Fruit fly (Drosophila melanogaster) whole organism, wandering third instar larva: ENCODE results near the gene Remo.
A peak's percentile ranks its signal among the peaks of the same experiment; 100 is the strongest.

Source experiments
- Dfd ChIP-seq: fragments of >200 bp; optimal IDR thresholded peaks from 2 replicates; lab custom pipeline; 2017; ENCODE audit warnings: missing biosample characterization, missing genetic modification characterization
- Hr78 ChIP-seq: fragments of >200 bp; optimal IDR thresholded peaks from 2 replicates; lab custom pipeline; 2017; ENCODE audit warnings: missing biosample characterization, missing genetic modification characterization
- Myc ChIP-seq: fragments of >200 bp; optimal IDR thresholded peaks from 2 replicates; lab custom pipeline; 2017
- OdsH ChIP-seq: fragments of 200-800 bp; sonication (Bioruptor generic); optimal IDR thresholded peaks from 2 replicates; lab custom pipeline; 2016; ENCODE audit warnings: missing biosample characterization, mild to moderate bottlenecking, missing genetic modification characterization
- Rel ChIP-seq, 2 experiments: fragments of 200-800 bp; sonication (Bioruptor generic) in 1 of 2; optimal IDR thresholded peaks; 2 replicates in 1 of 2; 3 replicates in 1 of 2; lab custom pipeline; 2016 to 2019; ENCODE audit warnings: mild to moderate bottlenecking in 2 of 2, missing biosample characterization in 2 of 2, missing genetic modification characterization in 2 of 2, moderate library complexity in 1 of 2
- Vsx2 ChIP-seq: fragments of 200-300, 225-300 bp; sonication (Bioruptor generic); optimal IDR thresholded peaks from 2 replicates; lab custom pipeline; 2018; ENCODE audit warnings: missing biosample characterization, missing genetic modification characterization; ENCODE audit not compliant: partially characterized antibody
- br ChIP-seq: fragments of 200-800 bp; sonication (Bioruptor generic); optimal IDR thresholded peaks from 2 replicates; lab custom pipeline; 2016; ENCODE audit warnings: missing biosample characterization, missing genetic modification characterization
- dl ChIP-seq, 2 experiments: fragments of 175-275, 200-275 bp in 1 of 2; fragments of 200-275 bp in 1 of 2; sonication (Bioruptor generic); optimal IDR thresholded peaks; lab custom pipeline; 2018; ENCODE audit warnings: mild to moderate bottlenecking in 2 of 2, missing biosample characterization in 2 of 2, missing genetic modification characterization in 2 of 2, moderate library complexity in 2 of 2; ENCODE audit not compliant: partially characterized antibody in 2 of 2, insufficient read depth in 1 of 2
- fru ChIP-seq: fragments of 200-800 bp; sonication (Bioruptor generic); optimal IDR thresholded peaks from 3 replicates; lab custom pipeline; 2016; ENCODE audit warnings: missing biosample characterization, mild to moderate bottlenecking, missing genetic modification characterization
- lola ChIP-seq: fragments of >200 bp; optimal IDR thresholded peaks from 2 replicates; lab custom pipeline; 2017; ENCODE audit warnings: missing biosample characterization, missing genetic modification characterization
- pan ChIP-seq: fragments of >200 bp; optimal IDR thresholded peaks from 2 replicates; lab custom pipeline; 2017
- psq ChIP-seq: fragments of 200-800 bp; sonication (Bioruptor generic); optimal IDR thresholded peaks from 3 replicates; lab custom pipeline; 2017; ENCODE audit warnings: missing biosample characterization, mild to moderate bottlenecking, missing genetic modification characterization, moderate library complexity
- sv ChIP-seq: fragments of 200-800 bp; sonication (Bioruptor generic); optimal IDR thresholded peaks from 3 replicates; lab custom pipeline; 2016; ENCODE audit warnings: missing biosample characterization, missing genetic modification characterization
- tai ChIP-seq: sonication (Bioruptor generic); optimal IDR thresholded peaks from 2 replicates; lab custom pipeline; 2016; ENCODE audit warnings: missing biosample characterization, missing genetic modification characterization

- no peak for TF ChIP-seq pan
- TF ChIP-seq br = no peak
- TF ChIP-seq Rel (GFP tag; optimal IDR thresholded peaks at IDR 0.05; lab: Kevin White, UChicago) = no peak
- TF ChIP-seq Rel (tag; optimal IDR thresholded peaks at IDR 0.05; lab: Kevin White, UChicago) = no peak
- TF ChIP-seq psq (GFP tag; lab: Kevin White, UChicago) = peak; percentile 45
- no peak for TF ChIP-seq tai
- TF ChIP-seq lola (GFP tag; lab: Kevin White, UChicago) = no peak
- TF ChIP-seq Dfd (GFP tag; lab: Kevin White, UChicago) = no peak
- TF ChIP-seq Hr78 (GFP tag; lab: Kevin White, UChicago) = no peak
- peak; percentile 48 for TF ChIP-seq OdsH (GFP tag; lab: Kevin White, UChicago)
- peak; percentile 42 for TF ChIP-seq fru
- TF ChIP-seq Myc (lab: Kevin White, UChicago) = no peak
- no peak for TF ChIP-seq sv (GFP tag; lab: Kevin White, UChicago)
- no peak for TF ChIP-seq dl (GFP tag; optimal IDR thresholded peaks at IDR 0.05; lab: Kevin White, UChicago; ENCODE audit: insufficient read depth in 1 of 2, partially characterized antibody in 2 of 2)
- no peak for TF ChIP-seq Vsx2
Observed at dm6 chrX:13307189-13307588, 19.3 kb downstream of the Remo start.
